Worm (Caenorhabditis elegans) whole organism, young adult: Measurements from ENCODE around the gene Y70C5A.3.

Experiments
- F22D6.2 ChIP-seq: sonication (generic microtip); optimal IDR thresholded peaks from 2 replicates; lab custom pipeline; 2016; ENCODE audit warnings: mild to moderate bottlenecking, missing genetic modification characterization, missing compliant biosample characterization
- Y53F4B.3 ChIP-seq: fragments of 200-800 bp; sonication (Bioruptor generic); IDR thresholded peaks from 2 replicates; pipeline ENCODE4 v1.3.6; 2022; ENCODE audit warnings: missing genetic modification reagents, missing genetic modification characterization, missing compliant biosample characterization
- bed-1 ChIP-seq: fragments of 200-800 bp; sonication (Bioruptor generic); IDR thresholded peaks from 2 replicates; pipeline ENCODE4 v1.3.6; 2022; ENCODE audit warnings: missing genetic modification reagents, missing genetic modification characterization, missing compliant biosample characterization
- fkh-3 ChIP-seq: sonication (generic microtip); optimal IDR thresholded peaks from 2 replicates; lab custom pipeline; 2016; ENCODE audit warnings: mild to moderate bottlenecking, missing genetic modification characterization, missing compliant biosample characterization
- lin-40 ChIP-seq: sonication (generic microtip); optimal IDR thresholded peaks from 2 replicates; lab custom pipeline; 2016; ENCODE audit warnings: missing genetic modification characterization, mild to moderate bottlenecking, missing compliant biosample characterization, missing genotype, missing genetic modification reagents
- nfya-1 ChIP-seq: sonication (generic microtip); optimal IDR thresholded peaks from 2 replicates; lab custom pipeline; 2017; ENCODE audit warnings: antibody characterized with exemption, missing compliant biosample characterization, missing genetic modification characterization, borderline replicate concordance; ENCODE audit not compliant: insufficient read depth
- sea-2 ChIP-seq: fragments of 200-800 bp; sonication (Bioruptor generic); IDR thresholded peaks from 2 replicates; pipeline ENCODE4 v1.3.6; 2022; ENCODE audit warnings: missing genetic modification characterization, missing compliant biosample characterization
- unc-130 ChIP-seq: sonication (generic microtip); optimal IDR thresholded peaks from 2 replicates; lab custom pipeline; 2016; ENCODE audit warnings: missing genetic modification reagents, missing genetic modification characterization, missing compliant biosample characterization
- ztf-28 ChIP-seq: fragments of 200-800 bp; sonication (Bioruptor generic); IDR thresholded peaks from 2 replicates; pipeline ENCODE4 v1.3.6; 2022; ENCODE audit warnings: missing genetic modification reagents, missing genetic modification characterization, missing compliant biosample characterization

- TF ChIP-seq bed-1 = no peak
- no peak for TF ChIP-seq nfya-1 (tag; lab: Kevin White, UChicago)
- TF ChIP-seq ztf-28 (GFP tag; lab: Robert Waterston, UW) = no peak
- TF ChIP-seq sea-2 (GFP tag; lab: Robert Waterston, UW) = no peak
- no peak for TF ChIP-seq fkh-3 (tag; lab: Kevin White, UChicago)
- TF ChIP-seq lin-40 (tag; lab: Kevin White, UChicago) = no peak
- no peak for TF ChIP-seq Y53F4B.3 (GFP tag; lab: Robert Waterston, UW)
- TF ChIP-seq unc-130 (GFP tag; lab: Kevin White, UChicago) = no peak
- no peak for TF ChIP-seq F22D6.2 (tag; lab: Kevin White, UChicago)
Observed at ce11 chrV:16599835-16600234, 20.9 kb downstream of the Y70C5A.3 start.
